Worm (Caenorhabditis elegans) whole organism, early embryonic: ENCODE results near the gene drh-1.

Experiments
- ama-1 ChIP-seq: fragments of 150-350 bp; optimal IDR thresholded peaks from 2 replicates; lab custom pipeline; 2014
- sea-1 ChIP-seq: fragments of 200-800 bp; sonication (Bioruptor generic); conservative IDR thresholded peaks from 2 replicates; pipeline ENCODE4 v1.3.6; 2022; ENCODE audit warnings: missing genetic modification characterization, missing compliant biosample characterization
- tbx-37 ChIP-seq: fragments of 200-800 bp; sonication (Bioruptor generic); conservative IDR thresholded peaks from 2 replicates; pipeline ENCODE4 v1.3.6; 2022; ENCODE audit warnings: missing genetic modification reagents, missing genetic modification characterization, missing compliant biosample characterization

DNA sequence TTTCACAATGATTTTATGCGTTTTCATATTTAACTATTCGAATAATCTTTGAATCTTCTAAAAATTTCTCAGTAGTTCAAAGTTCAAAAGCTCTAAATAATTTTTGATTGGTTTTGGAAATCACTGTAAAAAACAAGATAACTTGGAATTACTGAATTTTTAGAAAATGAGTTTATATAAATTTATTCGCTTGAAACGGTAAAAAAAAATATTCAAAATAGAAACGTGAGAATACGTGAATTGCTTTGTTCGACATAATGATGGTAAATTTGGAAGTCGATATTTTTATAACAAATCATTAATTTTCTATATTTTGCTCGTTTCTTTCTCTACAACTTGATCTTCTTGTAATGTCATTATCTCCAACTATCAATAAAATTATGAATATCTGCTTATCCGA lies 10.2 kb upstream of the drh-1 start, which contains the start of gene C01B10.44:
- TF ChIP-seq sea-1 (GFP tag; lab: Robert Waterston, UW) (no peak), ama-1 (lab: Kevin White, UChicago) (no peak), tbx-37 (no peak)
